Worm (Caenorhabditis elegans): ENCODE data around the gene F53C3.11.

The F53C3.11 gene

DNA sequence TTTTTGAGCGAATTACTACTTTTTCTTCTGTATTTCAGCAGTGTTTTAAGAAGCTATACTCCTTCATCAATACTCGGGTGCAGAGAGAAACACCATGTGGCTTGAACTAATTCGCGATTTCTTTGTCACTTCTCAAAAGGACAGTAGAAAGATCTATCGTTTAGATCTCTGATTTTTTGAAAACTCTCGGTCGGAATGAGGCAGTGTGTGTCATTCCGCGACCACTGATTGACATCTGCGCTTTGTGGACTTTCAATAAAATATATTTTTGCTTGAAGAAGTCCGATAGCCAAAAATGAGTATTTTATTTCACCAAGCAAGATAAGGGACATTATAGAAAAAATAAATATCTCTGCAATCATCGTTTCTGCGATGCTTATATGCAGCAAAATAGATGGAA is 44.5 kb downstream of the F53C3.11 start:
- no peak for TF ChIP-seq Y5F2A.4 (GFP tag; optimal IDR thresholded peaks at IDR 0.05)
- no peak for TF ChIP-seq spr-1 (tag; optimal IDR thresholded peaks at IDR 0.05)
- no peak for TF ChIP-seq zfp-3 (GFP tag; conservative IDR thresholded peaks at IDR 0.05)
- TF ChIP-seq R02D3.7 (tag; optimal IDR thresholded peaks at IDR 0.05): no peak
- TF ChIP-seq ama-1 (optimal IDR thresholded peaks at IDR 0.05): no peak
- no peak for TF ChIP-seq duxl-1 (tag; optimal IDR thresholded peaks at IDR 0.05; ENCODE audit: poor library complexity)
- TF ChIP-seq zip-11 (GFP tag; IDR thresholded peaks at IDR 0.05): no peak
- no peak for TF ChIP-seq ceh-32 (tag; optimal IDR thresholded peaks at IDR 0.05; ENCODE audit: poor library complexity)
- no peak for TF ChIP-seq nhr-42 (GFP tag; IDR thresholded peaks at IDR 0.05)
- no peak for TF ChIP-seq rbr-2 (tag; optimal IDR thresholded peaks at IDR 0.05)
- no peak for TF ChIP-seq mxl-3 (GFP tag; optimal IDR thresholded peaks at IDR 0.05)
- TF ChIP-seq ztf-7 (tag; optimal IDR thresholded peaks at IDR 0.05): no peak
- no peak for TF ChIP-seq fos-1 (tag; optimal IDR thresholded peaks at IDR 0.05)
- TF ChIP-seq F44E2.7 (GFP tag; IDR thresholded peaks at IDR 0.05): no peak
- no peak for TF ChIP-seq nhr-48 (tag; optimal IDR thresholded peaks at IDR 0.05)

DNA sequence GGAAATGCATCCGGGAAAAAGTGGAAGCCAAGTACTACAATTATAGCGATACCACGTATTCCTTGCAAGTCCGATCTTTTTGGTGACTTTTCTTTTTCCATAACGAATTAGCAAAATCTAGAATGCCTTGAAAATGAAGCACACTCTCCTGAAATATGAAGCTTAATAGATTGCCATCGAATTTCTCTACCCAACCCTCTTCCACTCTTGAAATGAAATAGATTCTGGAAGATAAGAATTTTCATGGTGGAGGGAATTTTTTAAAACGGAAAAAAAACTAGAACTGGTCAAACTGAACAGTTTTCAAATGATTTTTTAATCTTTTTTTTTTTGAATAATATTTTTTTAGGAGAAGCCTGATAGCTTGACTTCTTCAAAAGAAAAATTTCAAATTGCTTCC is 45.7 kb downstream of the F53C3.11 start, which contains the start of gene oac-11:
Gene oac-11 (minus strand): TSS at position 101 of the 400 bp plus-strand sequence.
- TF ChIP-seq pha-4 (GFP tag; IDR thresholded peaks at IDR 0.05) (no peak), pha-4 (tag; optimal IDR thresholded peaks at IDR 0.05) (no peak), snpc-1.2 (GFP tag; IDR thresholded peaks at IDR 0.05) (no peak), T26A8.4 (GFP tag; IDR thresholded peaks at IDR 0.05) (no peak), lin-39 (tag; optimal IDR thresholded peaks at IDR 0.05) (no peak), lim-7 (GFP tag; IDR thresholded peaks at IDR 0.05) (no peak), zip-2 (tag; optimal IDR thresholded peaks at IDR 0.05) (no peak), madf-5 (GFP tag; IDR thresholded peaks at IDR 0.05) (no peak), ces-1 (GFP tag; optimal IDR thresholded peaks at IDR 0.05) (no peak), fkh-10 (GFP tag; optimal IDR thresholded peaks at IDR 0.05) (no peak), hlh-30 (tag; optimal IDR thresholded peaks at IDR 0.05; ENCODE audit: insufficient read depth) (no peak), zip-11 (GFP tag; IDR thresholded peaks at IDR 0.05) (no peak), Y48G9A.11 (GFP tag; IDR thresholded peaks at IDR 0.05) (no peak), lin-29 (GFP tag; IDR thresholded peaks at IDR 0.05) (no peak), tra-1 (GFP tag; IDR thresholded peaks at IDR 0.05) (no peak), ceh-44 (GFP tag; IDR thresholded peaks at IDR 0.05) (no peak), aha-1 (tag) (no peak)

Data from whole organism, L4 larva.